Fruit fly (Drosophila melanogaster) whole organism, embryonic: Measurements from ENCODE around the gene CG14965.

Experiments
- B-H2 ChIP-seq: fragments of 200-800 bp; sonication (Bioruptor generic); optimal IDR thresholded peaks from 2 replicates; lab custom pipeline; 2018; ENCODE audit warnings: missing biosample characterization, mild to moderate bottlenecking, missing genetic modification characterization
- Bgb ChIP-seq: fragments of 200-800 bp; sonication (Bioruptor generic); IDR thresholded peaks from 2 replicates; pipeline ENCODE4 v1.3.6; 2022; ENCODE audit warnings: missing biosample characterization, missing genetic modification characterization; ENCODE audit not compliant: partially characterized antibody
- CG10209 ChIP-seq: fragments of 200-800 bp; sonication (Bioruptor generic); optimal IDR thresholded peaks from 3 replicates; lab custom pipeline; 2017; ENCODE audit warnings: missing biosample characterization, mild to moderate bottlenecking, missing genetic modification characterization, missing genetic modification reagents
- CG11560 ChIP-seq: fragments of 200-800 bp; sonication (Bioruptor generic); IDR thresholded peaks from 3 replicates; pipeline ENCODE4 v1.3.6; 2022; ENCODE audit warnings: missing biosample characterization, missing genetic modification characterization
- CG1233 ChIP-seq: fragments of 200-800 bp; sonication (Bioruptor generic); optimal IDR thresholded peaks from 4 replicates; lab custom pipeline; 2018; ENCODE audit warnings: missing biosample characterization, mild to moderate bottlenecking, missing genetic modification characterization
- CG13894 ChIP-seq: fragments of 200-800 bp; sonication (Bioruptor generic); optimal IDR thresholded peaks from 3 replicates; lab custom pipeline; 2018; ENCODE audit warnings: missing biosample characterization, mild to moderate bottlenecking, missing genetic modification characterization, moderate library complexity
- CG15269 ChIP-seq: fragments of 200-800 bp; sonication (Bioruptor generic); optimal IDR thresholded peaks from 2 replicates; lab custom pipeline; 2018; ENCODE audit warnings: missing biosample characterization, mild to moderate bottlenecking, missing genetic modification characterization, moderate library complexity
- CG15696 ChIP-seq: fragments of 200-800 bp; sonication (Bioruptor generic); optimal IDR thresholded peaks from 2 replicates; lab custom pipeline; 2019; ENCODE audit warnings: missing biosample characterization, mild to moderate bottlenecking, missing genetic modification characterization, moderate library complexity
- CG16813 ChIP-seq: fragments of 200-800 bp; sonication (Bioruptor generic); IDR thresholded peaks from 3 replicates; pipeline ENCODE4 v1.3.6; 2022; ENCODE audit warnings: missing biosample characterization, missing genetic modification characterization; ENCODE audit not compliant: partially characterized antibody
- CG16815 ChIP-seq: fragments of 200-800 bp; sonication (Bioruptor generic); optimal IDR thresholded peaks from 3 replicates; lab custom pipeline; 2017; ENCODE audit warnings: missing biosample characterization, mild to moderate bottlenecking, missing genetic modification characterization
- CG17802 ChIP-seq: fragments of 200-800 bp; sonication (Bioruptor generic); optimal IDR thresholded peaks from 2 replicates; lab custom pipeline; 2018; ENCODE audit warnings: missing biosample characterization, mild to moderate bottlenecking, missing genetic modification characterization, moderate library complexity
- CG1792 ChIP-seq: fragments of 200-800 bp; sonication (Bioruptor generic); optimal IDR thresholded peaks from 2 replicates; lab custom pipeline; 2016; ENCODE audit warnings: missing biosample characterization, missing genetic modification characterization
- CG2678 ChIP-seq: fragments of 200-800 bp; sonication (Bioruptor generic); optimal IDR thresholded peaks from 3 replicates; lab custom pipeline; 2019; ENCODE audit warnings: missing biosample characterization, mild to moderate bottlenecking, missing genetic modification characterization, moderate library complexity
- CG31441 ChIP-seq: fragments of 200-800 bp; sonication (Bioruptor generic); IDR thresholded peaks from 2 replicates; pipeline ENCODE4 v1.3.6; 2022; ENCODE audit warnings: missing biosample characterization, missing genetic modification characterization
- CG33213 ChIP-seq: fragments of 200-800 bp; sonication (Bioruptor generic); optimal IDR thresholded peaks from 3 replicates; lab custom pipeline; 2016; ENCODE audit warnings: missing biosample characterization, missing genetic modification characterization
- CG34224 ChIP-seq: fragments of 200-800 bp; sonication (Bioruptor generic); IDR thresholded peaks from 3 replicates; pipeline ENCODE4 v1.3.6; 2022; ENCODE audit warnings: missing biosample characterization, missing genetic modification characterization; ENCODE audit not compliant: partially characterized antibody
- CG3847 ChIP-seq: fragments of 200-800 bp; sonication (Bioruptor generic); IDR thresholded peaks from 2 replicates; pipeline ENCODE4 v1.3.6; 2022; ENCODE audit warnings: missing biosample characterization, missing genetic modification characterization
- CG5180 ChIP-seq: fragments of 200-800 bp; sonication (Bioruptor generic); optimal IDR thresholded peaks from 3 replicates; lab custom pipeline; 2017; ENCODE audit warnings: missing biosample characterization, missing genetic modification characterization, mild to moderate bottlenecking, moderate library complexity, missing genetic modification reagents
- CG5953 ChIP-seq: fragments of 200-800 bp; sonication (Bioruptor generic); IDR thresholded peaks from 2 replicates; pipeline ENCODE4 v1.3.6; 2022; ENCODE audit warnings: missing biosample characterization, missing genetic modification characterization
- CG6683 ChIP-seq: fragments of 200-800 bp; sonication (Bioruptor generic); optimal IDR thresholded peaks from 2 replicates; lab custom pipeline; 2017; ENCODE audit warnings: missing biosample characterization, mild to moderate bottlenecking, missing genetic modification characterization, missing genetic modification reagents
- CG7271 ChIP-seq: fragments of 200-800 bp; sonication (Bioruptor generic); optimal IDR thresholded peaks from 2 replicates; lab custom pipeline; 2018; ENCODE audit warnings: missing biosample characterization, mild to moderate bottlenecking, missing genetic modification characterization, moderate library complexity
- CG7963 ChIP-seq: fragments of 200-800 bp; sonication (Bioruptor generic); IDR thresholded peaks from 3 replicates; pipeline ENCODE4 v1.3.6; 2022; ENCODE audit warnings: missing biosample characterization, missing genetic modification characterization; ENCODE audit not compliant: partially characterized antibody
- CG8765 ChIP-seq: fragments of 200-800 bp; sonication (Bioruptor generic); IDR thresholded peaks from 2 replicates; pipeline ENCODE4 v1.3.6; 2022; ENCODE audit warnings: missing biosample characterization, missing genetic modification characterization
- CG8924 ChIP-seq: fragments of 200-800 bp; optimal IDR thresholded peaks from 3 replicates; lab custom pipeline; 2019; ENCODE audit warnings: missing biosample characterization, mild to moderate bottlenecking, missing genetic modification characterization, moderate library complexity
- CG9215 ChIP-seq: fragments of 200-800 bp; sonication (Bioruptor generic); IDR thresholded peaks from 2 replicates; pipeline ENCODE4 v1.3.6; 2022; ENCODE audit warnings: missing biosample characterization, missing genetic modification characterization
- Dip3 ChIP-seq: fragments of 200-800 bp; sonication (Bioruptor generic); optimal IDR thresholded peaks from 3 replicates; lab custom pipeline; 2016; ENCODE audit warnings: missing biosample characterization, missing genetic modification characterization
- GATAe ChIP-seq: fragments of 200-800 bp; sonication (Bioruptor generic); conservative IDR thresholded peaks from 2 replicates; pipeline ENCODE4 v1.3.6; 2022; ENCODE audit warnings: missing biosample characterization, missing genetic modification characterization
- Hey ChIP-seq: fragments of 200-800 bp; sonication (Bioruptor generic); optimal IDR thresholded peaks from 3 replicates; lab custom pipeline; 2018; ENCODE audit warnings: missing biosample characterization, mild to moderate bottlenecking, missing genetic modification characterization
- Max ChIP-seq: fragments of 200-800 bp; sonication (Bioruptor generic); optimal IDR thresholded peaks from 2 replicates; lab custom pipeline; 2016; ENCODE audit warnings: missing biosample characterization, mild to moderate bottlenecking, missing genetic modification characterization
- Rfx ChIP-seq: fragments of 200-800 bp; sonication (Bioruptor generic); IDR thresholded peaks from 2 replicates; pipeline ENCODE4 v1.3.6; 2022; ENCODE audit warnings: missing biosample characterization, missing genetic modification characterization
- Usf ChIP-seq: fragments of 200-800 bp; sonication (Bioruptor generic); optimal IDR thresholded peaks from 2 replicates; lab custom pipeline; 2017; ENCODE audit warnings: missing genotype, missing biosample characterization, missing genetic modification characterization
- bbx ChIP-seq: fragments of 200-800 bp; sonication (Bioruptor generic); IDR thresholded peaks from 2 replicates; pipeline ENCODE4 v1.3.6; 2022; ENCODE audit warnings: missing biosample characterization, missing genetic modification characterization; ENCODE audit not compliant: partially characterized antibody
- da ChIP-seq: fragments of 200-800 bp; sonication (Bioruptor generic); optimal IDR thresholded peaks from 2 replicates; lab custom pipeline; 2016; ENCODE audit warnings: missing biosample characterization, missing genetic modification characterization
- dan ChIP-seq: fragments of 200-800 bp; sonication (Bioruptor generic); IDR thresholded peaks from 2 replicates; pipeline ENCODE4 v1.3.6; 2022; ENCODE audit warnings: missing biosample characterization, missing genetic modification characterization
- eve ChIP-seq, 2 experiments: fragments of >200 bp; optimal IDR thresholded peaks; 2 replicates each; lab custom pipeline; 2017; ENCODE audit warnings: missing biosample characterization in 2 of 2, missing genetic modification characterization in 2 of 2
- fd64A ChIP-seq: fragments of 200-800 bp; sonication (Bioruptor generic); optimal IDR thresholded peaks from 3 replicates; lab custom pipeline; 2018; ENCODE audit warnings: missing biosample characterization, mild to moderate bottlenecking, missing genetic modification characterization
- fu2 ChIP-seq: fragments of 200-800 bp; sonication (Bioruptor generic); optimal IDR thresholded peaks from 2 replicates; lab custom pipeline; 2016; ENCODE audit warnings: missing biosample characterization, missing genetic modification characterization
- grau ChIP-seq: fragments of 200-800 bp; optimal IDR thresholded peaks from 3 replicates; lab custom pipeline; 2019; ENCODE audit warnings: missing biosample characterization, mild to moderate bottlenecking, missing genetic modification characterization, moderate library complexity
- hbn ChIP-seq: fragments of 200-800 bp; sonication (Bioruptor generic); IDR thresholded peaks from 2 replicates; pipeline ENCODE4 v1.3.6; 2022; ENCODE audit warnings: missing biosample characterization, missing genetic modification characterization; ENCODE audit not compliant: partially characterized antibody
- kni ChIP-seq: fragments of 200-800 bp; sonication (Bioruptor generic); optimal IDR thresholded peaks from 3 replicates; lab custom pipeline; 2017; ENCODE audit warnings: mild to moderate bottlenecking, missing biosample characterization, missing genetic modification reagents, missing genetic modification characterization
- knrl ChIP-seq: fragments of 200-800 bp; sonication (Bioruptor generic); IDR thresholded peaks from 3 replicates; pipeline ENCODE4 v1.3.6; 2022; ENCODE audit warnings: missing biosample characterization, missing genetic modification characterization; ENCODE audit not compliant: partially characterized antibody
- lola ChIP-seq, 3 experiments: fragments of >200 bp in 2 of 3; fragments of 200-800 bp in 1 of 3; sonication (Bioruptor generic) in 1 of 3; optimal IDR thresholded peaks; 2 replicates each; lab custom pipeline; 2017 to 2019; ENCODE audit warnings: missing biosample characterization in 3 of 3, missing genetic modification characterization in 3 of 3, mild to moderate bottlenecking in 1 of 3, moderate library complexity in 1 of 3
- p53 ChIP-seq: fragments of 200-800 bp; sonication (Bioruptor generic); optimal IDR thresholded peaks from 2 replicates; lab custom pipeline; 2016; ENCODE audit warnings: missing biosample characterization, missing genetic modification characterization
- pho ChIP-seq: fragments of 200-800 bp; sonication (Bioruptor generic); optimal IDR thresholded peaks from 2 replicates; lab custom pipeline; 2016; ENCODE audit warnings: missing biosample characterization, missing genetic modification characterization
- phol ChIP-seq: fragments of 200-800 bp; sonication (Bioruptor generic); optimal IDR thresholded peaks from 3 replicates; lab custom pipeline; 2018; ENCODE audit warnings: missing biosample characterization, mild to moderate bottlenecking, missing genetic modification characterization, moderate library complexity
- sc ChIP-seq, 3 experiments: fragments of >200 bp in 2 of 3; fragments of 200-800 bp in 1 of 3; sonication (Bioruptor generic) in 1 of 3; optimal IDR thresholded peaks; 2 replicates in 2 of 3; 3 replicates in 1 of 3; lab custom pipeline; 2017; ENCODE audit warnings: mild to moderate bottlenecking in 1 of 3, missing biosample characterization in 1 of 3, missing genetic modification characterization in 1 of 3, missing genetic modification reagents in 1 of 3
- sens ChIP-seq: fragments of 200-800 bp; sonication (Bioruptor generic); peaks from one replicate; lab custom pipeline; 2016; ENCODE audit warnings: missing biosample characterization, missing genetic modification characterization
- tin ChIP-seq: fragments of 200-800 bp; sonication (Bioruptor generic); optimal IDR thresholded peaks from 3 replicates; lab custom pipeline; 2016; ENCODE audit warnings: missing biosample characterization, missing genetic modification characterization
- toy ChIP-seq: fragments of 200-800 bp; sonication (Bioruptor generic); IDR thresholded peaks from 2 replicates; pipeline ENCODE4 v1.3.6; 2022; ENCODE audit warnings: missing biosample characterization, missing genetic modification characterization

The CG14965 gene

dm6 chr3L:3192912-3193311 lies 621 bp upstream of the CG14965 start, which contains the start of gene Hsp83 (continued):
- TF ChIP-seq GATAe (GFP tag; lab: Robert Waterston, UW) (no peak; the same call in 1 of the 2 replicates), CG1233 (GFP tag; lab: Kevin White, UChicago) (peak; percentile 98), Bgb (GFP tag; lab: Robert Waterston, UW) (peak; percentile 36; the same call in 1 of the 2 replicates), fd64A (GFP tag; lab: Kevin White, UChicago) (peak; percentile 99), Max (GFP tag; lab: Kevin White, UChicago) (peak; percentile 87), CG15269 (tag; lab: Kevin White, UChicago) (peak; percentile 95), hbn (no peak), CG10209 (peak; percentile 96), CG2678 (tag; lab: Kevin White, UChicago) (peak; percentile 91), CG15696 (tag; lab: Kevin White, UChicago) (peak; percentile 36), eve (GFP tag; optimal IDR thresholded peaks at IDR 0.05; lab: Kevin White, UChicago) (no peak), CG5953 (GFP tag; lab: Robert Waterston, UW) (peak; percentile 94), CG9215 (GFP tag; lab: Robert Waterston, UW) (peak; percentile 60), Usf (GFP tag; lab: Kevin White, UChicago) (peak; percentile 65), Hey (tag; lab: Kevin White, UChicago) (peak; percentile 96), CG8765 (GFP tag; lab: Robert Waterston, UW) (no peak), toy (GFP tag; lab: Robert Waterston, UW) (peak; percentile 78; the same call in 1 of the 2 replicates), sc (optimal IDR thresholded peaks at IDR 0.05; lab: Kevin White, UChicago) (no peak), sc (GFP tag; optimal IDR thresholded peaks at IDR 0.05; lab: Kevin White, UChicago) (peak; percentile 88), CG6683 (GFP tag; lab: Kevin White, UChicago) (peak; percentile 97), da (GFP tag; lab: Kevin White, UChicago) (peak; percentile 88), B-H2 (peak; percentile 99), CG3847 (GFP tag; lab: Robert Waterston, UW) (peak; percentile 88), grau (tag; lab: Kevin White, UChicago) (peak; percentile 90), CG34224 (GFP tag; lab: Robert Waterston, UW) (no peak; the same call in 1 of the 3 replicates), pho (GFP tag; lab: Kevin White, UChicago) (peak; percentile 93), CG16813 (GFP tag; lab: Robert Waterston, UW) (no peak), kni (GFP tag; lab: Kevin White, UChicago) (peak; percentile 99), CG7963 (no peak), phol (tag; lab: Kevin White, UChicago) (peak; percentile 82), CG31441 (GFP tag; lab: Robert Waterston, UW) (peak; percentile 91), sens (GFP tag; lab: Kevin White, UChicago) (peak; percentile 97), CG5180 (peak; percentile 92), p53 (GFP tag; lab: Kevin White, UChicago) (peak; percentile 92), CG16815 (GFP tag; lab: Kevin White, UChicago) (peak; percentile 79), dan (GFP tag; lab: Robert Waterston, UW) (no peak), lola (GFP tag; optimal IDR thresholded peaks at IDR 0.05; lab: Kevin White, UChicago) (peak in 1 of 3 experiments; percentile 59), CG8924 (tag; lab: Kevin White, UChicago) (peak; percentile 81), CG11560 (tag; lab: Robert Waterston, UW) (no peak; the same call in 2 of the 3 replicates), CG13894 (tag; lab: Kevin White, UChicago) (peak; percentile 97), Dip3 (peak; percentile 86), fu2 (GFP tag; lab: Kevin White, UChicago) (peak; percentile 86), Rfx (peak; percentile 97), bbx (GFP tag; lab: Robert Waterston, UW) (peak; percentile 62), knrl (GFP tag; lab: Robert Waterston, UW) (no peak), CG33213 (GFP tag; lab: Kevin White, UChicago) (peak; percentile 98), CG17802 (peak; percentile 86), CG1792 (GFP tag; lab: Kevin White, UChicago) (peak; percentile 87), CG7271 (peak; percentile 97), tin (peak; percentile 88)
